Worm (Caenorhabditis elegans) whole organism, L4 larva: ENCODE results near the gene elp-1.
A peak's percentile ranks its signal among the peaks of the same experiment; 100 is the strongest.

Experiments used
- F26F4.8 ChIP-seq: fragments of 200-800 bp; sonication (Bioruptor generic); conservative IDR thresholded peaks from 2 replicates; pipeline ENCODE4 v1.3.6; 2022; ENCODE audit warnings: missing genetic modification characterization, missing compliant biosample characterization
- R02D3.7 ChIP-seq: fragments of 150-350 bp; sonication (generic microtip); optimal IDR thresholded peaks from 3 replicates; lab custom pipeline; 2014; ENCODE audit warnings: missing biosample characterization, missing genetic modification characterization
- T26A8.4 ChIP-seq: fragments of 200-800 bp; sonication (Bioruptor generic); IDR thresholded peaks from 2 replicates; pipeline ENCODE4 v1.3.6; 2022; ENCODE audit warnings: missing genetic modification characterization, missing compliant biosample characterization
- Y105C5A.15 ChIP-seq: fragments of 200-800 bp; sonication (Bioruptor generic); IDR thresholded peaks from 2 replicates; pipeline ENCODE4 v1.3.6; 2022; ENCODE audit warnings: missing genetic modification characterization, missing compliant biosample characterization
- Y75B8A.6 ChIP-seq: fragments of 200-800 bp; sonication (Bioruptor generic); IDR thresholded peaks from 2 replicates; pipeline ENCODE4 v1.3.6; 2022; ENCODE audit warnings: missing genetic modification reagents, missing genetic modification characterization, missing compliant biosample characterization
- ZK546.5 ChIP-seq, 2 experiments: sonication (generic microtip); optimal IDR thresholded peaks; 2 replicates each; lab custom pipeline; 2017; ENCODE audit warnings: missing biosample characterization in 2 of 2, missing genetic modification characterization in 2 of 2
- aha-1 ChIP-seq: fragments of 150-350 bp; peaks from one replicate; lab custom pipeline; 2014; ENCODE audit warnings: missing biosample characterization, missing genetic modification characterization
- ama-1 ChIP-seq: fragments of 150-350 bp; optimal IDR thresholded peaks from 2 replicates; lab custom pipeline; 2014; ENCODE audit warnings: inconsistent platforms, mixed read lengths
- attf-4 ChIP-seq: sonication (generic microtip); optimal IDR thresholded peaks from 3 replicates; lab custom pipeline; 2017; ENCODE audit warnings: missing biosample characterization, missing genetic modification characterization
- ceh-44 ChIP-seq: fragments of 200-800 bp; sonication (Bioruptor generic); IDR thresholded peaks from 2 replicates; pipeline ENCODE4 v1.3.6; 2022; ENCODE audit warnings: missing genetic modification reagents, missing genetic modification characterization, missing compliant biosample characterization
- ceh-62 ChIP-seq: sonication (generic microtip); optimal IDR thresholded peaks from 2 replicates; lab custom pipeline; 2017; ENCODE audit warnings: missing biosample characterization, missing genetic modification characterization
- ceh-82 ChIP-seq: sonication (generic microtip); optimal IDR thresholded peaks from 2 replicates; lab custom pipeline; 2017; ENCODE audit warnings: missing biosample characterization, missing genetic modification characterization
- ces-1 ChIP-seq: fragments of 150-350 bp; sonication (generic microtip); optimal IDR thresholded peaks from 4 replicates; lab custom pipeline; 2014; ENCODE audit warnings: missing biosample characterization, missing genetic modification reagents, missing genetic modification characterization
- daf-16 ChIP-seq, 3 experiments: sonication (generic microtip); optimal IDR thresholded peaks; 2 replicates each; lab custom pipeline; 2016 to 2017; ENCODE audit warnings: missing genetic modification characterization in 3 of 3, missing genetic modification reagents in 3 of 3, mild to moderate bottlenecking in 2 of 3, missing compliant biosample characterization in 2 of 3, missing biosample characterization in 1 of 3, moderate library complexity in 1 of 3
- daf-8 ChIP-seq: fragments of 200-800 bp; sonication (Bioruptor generic); IDR thresholded peaks from 2 replicates; pipeline ENCODE4 v1.3.6; 2022; ENCODE audit warnings: missing genetic modification characterization, missing compliant biosample characterization
- dmd-6 ChIP-seq: fragments of 200-800 bp; sonication (Bioruptor generic); IDR thresholded peaks from 2 replicates; pipeline ENCODE4 v1.3.6; 2022; ENCODE audit warnings: missing genetic modification reagents, missing genetic modification characterization, missing compliant biosample characterization
- dmd-9 ChIP-seq: fragments of 200-800 bp; sonication (Bioruptor generic); IDR thresholded peaks from 2 replicates; pipeline ENCODE4 v1.3.6; 2022; ENCODE audit warnings: missing genetic modification reagents, missing genetic modification characterization, missing compliant biosample characterization
- egl-43 ChIP-seq: fragments of 200-800 bp; sonication (Bioruptor generic); IDR thresholded peaks from 2 replicates; pipeline ENCODE4 v1.3.6; 2022; ENCODE audit warnings: missing genetic modification reagents, missing genetic modification characterization, missing compliant biosample characterization
- fkh-10 ChIP-seq: fragments of 150-350 bp; optimal IDR thresholded peaks from 2 replicates; lab custom pipeline; 2014; ENCODE audit warnings: missing biosample characterization, missing genetic modification reagents, missing genetic modification characterization
- fos-1 ChIP-seq: fragments of 150-350 bp; optimal IDR thresholded peaks from 2 replicates; lab custom pipeline; 2014; ENCODE audit warnings: missing biosample characterization, missing genetic modification characterization
- gei-8 ChIP-seq: fragments of 200-800 bp; sonication (Bioruptor generic); optimal IDR thresholded peaks from 2 replicates; lab custom pipeline; 2018; ENCODE audit warnings: mild to moderate bottlenecking, missing genetic modification characterization, missing compliant biosample characterization
- hif-1 ChIP-seq, 2 experiments: sonication (generic microtip); optimal IDR thresholded peaks; 2 replicates each; lab custom pipeline; 2016 to 2017; ENCODE audit warnings: missing compliant biosample characterization in 2 of 2, missing genetic modification characterization in 2 of 2, missing genetic modification reagents in 2 of 2, missing genotype in 2 of 2, mild to moderate bottlenecking in 1 of 2
- lin-1 ChIP-seq: fragments of 200-800 bp; sonication (Bioruptor generic); IDR thresholded peaks from 2 replicates; pipeline ENCODE4 v1.3.6; 2022; ENCODE audit warnings: missing genetic modification reagents, missing genetic modification characterization, missing compliant biosample characterization
- lin-38 ChIP-seq: fragments of 200-800 bp; sonication (Bioruptor generic); IDR thresholded peaks from 2 replicates; pipeline ENCODE4 v1.3.6; 2022; ENCODE audit warnings: missing genetic modification reagents, missing genetic modification characterization, missing compliant biosample characterization
- lir-3 ChIP-seq: sonication (generic microtip); optimal IDR thresholded peaks from 2 replicates; lab custom pipeline; 2016; ENCODE audit warnings: mild to moderate bottlenecking, missing genetic modification characterization, missing compliant biosample characterization
- lsy-2 ChIP-seq, 2 experiments: fragments of 150-350 bp in 1 of 2; sonication (generic microtip) in 1 of 2; optimal IDR thresholded peaks; 2 replicates each; lab custom pipeline; 2014 to 2017; ENCODE audit warnings: missing biosample characterization in 2 of 2, missing genetic modification characterization in 2 of 2
- madf-5 ChIP-seq, 2 experiments: fragments of 200-800 bp; sonication (Bioruptor generic); IDR thresholded peaks; 2 replicates each; pipeline ENCODE4 v1.3.6; 2022; ENCODE audit warnings: missing compliant biosample characterization in 2 of 2, missing genetic modification characterization in 2 of 2
- madf-9 ChIP-seq: fragments of 200-800 bp; sonication (Bioruptor generic); conservative IDR thresholded peaks from 2 replicates; pipeline ENCODE4 v1.3.6; 2022; ENCODE audit warnings: missing genetic modification reagents, missing genetic modification characterization, missing compliant biosample characterization
- mdt-29 ChIP-seq: fragments of 200-800 bp; sonication (Bioruptor generic); IDR thresholded peaks from 2 replicates; pipeline ENCODE4 v1.3.6; 2022; ENCODE audit warnings: missing genetic modification reagents, missing genetic modification characterization, missing compliant biosample characterization
- mep-1 ChIP-seq: fragments of 150-350 bp; sonication (generic microtip); optimal IDR thresholded peaks from 3 replicates; lab custom pipeline; 2014; ENCODE audit warnings: missing biosample characterization, missing genetic modification characterization
- mes-2 ChIP-seq: sonication (generic microtip); optimal IDR thresholded peaks from 2 replicates; lab custom pipeline; 2016; ENCODE audit warnings: missing genotype, mild to moderate bottlenecking, missing genetic modification characterization, missing compliant biosample characterization; ENCODE audit not compliant: poor library complexity, severe bottlenecking
- nhr-10 ChIP-seq: fragments of 150-350 bp; optimal IDR thresholded peaks from 2 replicates; lab custom pipeline; 2014; ENCODE audit warnings: missing biosample characterization, missing genetic modification characterization
- nhr-102 ChIP-seq: sonication (generic microtip); optimal IDR thresholded peaks from 2 replicates; lab custom pipeline; 2016; ENCODE audit warnings: mild to moderate bottlenecking, missing genetic modification characterization, moderate library complexity, missing compliant biosample characterization
- nhr-25 ChIP-seq: sonication (generic microtip); optimal IDR thresholded peaks from 2 replicates; lab custom pipeline; 2017; ENCODE audit warnings: missing genetic modification characterization, mild to moderate bottlenecking, missing compliant biosample characterization, antibody characterized with exemption, moderate library complexity, borderline replicate concordance; ENCODE audit not compliant: insufficient read depth
- nhr-42 ChIP-seq: fragments of 200-800 bp; sonication (Bioruptor generic); IDR thresholded peaks from 2 replicates; pipeline ENCODE4 v1.3.6; 2022; ENCODE audit warnings: missing genetic modification characterization, missing compliant biosample characterization
- nhr-48 ChIP-seq: sonication (generic microtip); optimal IDR thresholded peaks from 2 replicates; lab custom pipeline; 2016; ENCODE audit warnings: mild to moderate bottlenecking, missing genetic modification characterization, missing compliant biosample characterization
- nhr-6 ChIP-seq: fragments of 150-350 bp; optimal IDR thresholded peaks from 2 replicates; lab custom pipeline; 2014; ENCODE audit warnings: missing biosample characterization, missing genetic modification characterization
- nhr-76 ChIP-seq: fragments of 150-350 bp; optimal IDR thresholded peaks from 2 replicates; lab custom pipeline; 2014; ENCODE audit warnings: missing biosample characterization, missing genetic modification characterization
- pha-4 ChIP-seq, 2 experiments: fragments of 150-350 bp in 1 of 2; fragments of 200-800 bp in 1 of 2; sonication (Bioruptor generic) in 1 of 2; IDR thresholded peaks in 1 of 2; optimal IDR thresholded peaks in 1 of 2; 2 replicates each; pipeline versions ENCODE4 v1.3.6 to Lab custom; 2014 to 2022; ENCODE audit warnings: missing genetic modification characterization in 2 of 2, missing genetic modification reagents in 2 of 2, missing biosample characterization in 1 of 2, missing compliant biosample characterization in 1 of 2
- pqm-1 ChIP-seq: sonication (generic microtip); optimal IDR thresholded peaks from 2 replicates; lab custom pipeline; 2017; ENCODE audit warnings: missing biosample characterization, missing genetic modification characterization
- rbr-2 ChIP-seq: sonication (generic microtip); optimal IDR thresholded peaks from 2 replicates; lab custom pipeline; 2016; ENCODE audit warnings: missing genotype, missing genetic modification characterization, missing compliant biosample characterization
- saeg-2 ChIP-seq: fragments of 200-800 bp; sonication (Bioruptor generic); IDR thresholded peaks from 2 replicates; pipeline ENCODE4 v1.3.6; 2022; ENCODE audit warnings: missing genetic modification reagents, missing genetic modification characterization, missing compliant biosample characterization
- sdz-12 ChIP-seq: fragments of 200-800 bp; sonication (Bioruptor generic); optimal IDR thresholded peaks from 2 replicates; lab custom pipeline; 2018; ENCODE audit warnings: mild to moderate bottlenecking, missing genetic modification characterization, missing compliant biosample characterization
- set-16 ChIP-seq: fragments of 200-800 bp; sonication (Bioruptor generic); IDR thresholded peaks from 2 replicates; pipeline ENCODE4 v1.3.6; 2022; ENCODE audit warnings: missing genetic modification reagents, missing genetic modification characterization, missing compliant biosample characterization
- snpc-1.2 ChIP-seq: fragments of 200-800 bp; sonication (Bioruptor generic); IDR thresholded peaks from 2 replicates; pipeline ENCODE4 v1.3.6; 2022; ENCODE audit warnings: missing genetic modification reagents, missing genetic modification characterization, missing compliant biosample characterization
- snpc-4 ChIP-seq: fragments of 150-350 bp; optimal IDR thresholded peaks from 2 replicates; lab custom pipeline; 2014; ENCODE audit warnings: missing biosample characterization, missing genetic modification characterization
- unc-130 ChIP-seq: sonication (generic microtip); optimal IDR thresholded peaks from 2 replicates; lab custom pipeline; 2016; ENCODE audit warnings: missing genetic modification reagents, missing genetic modification characterization, missing compliant biosample characterization
- zag-1 ChIP-seq: fragments of 150-350 bp; optimal IDR thresholded peaks from 2 replicates; lab custom pipeline; 2014; ENCODE audit warnings: missing biosample characterization, missing genetic modification characterization
- zfp-3 ChIP-seq: fragments of 200-800 bp; sonication (Bioruptor generic); conservative IDR thresholded peaks from 2 replicates; pipeline ENCODE4 v1.3.6; 2022; ENCODE audit warnings: missing genetic modification reagents, missing genetic modification characterization, missing compliant biosample characterization
- zip-2 ChIP-seq: fragments of 150-350 bp; optimal IDR thresholded peaks from 2 replicates; lab custom pipeline; 2014; ENCODE audit warnings: missing biosample characterization, missing genetic modification characterization

The elp-1 gene

ce11 chrV:20716830-20717441 is 53.0 kb downstream of the elp-1 start:
- TF ChIP-seq aha-1 (tag; lab: Kevin White, UChicago), result no peak
- TF ChIP-seq zip-2, result no peak
- no peak for TF ChIP-seq nhr-102 (tag; lab: Kevin White, UChicago)
- TF ChIP-seq daf-16 (GFP tag; optimal IDR thresholded peaks at IDR 0.05; lab: Kevin White, UChicago), result peak in 1 of 2 experiments; percentile 63
- TF ChIP-seq daf-16 (tag; optimal IDR thresholded peaks at IDR 0.05; lab: Kevin White, UChicago), result no peak
- TF ChIP-seq attf-4 (tag; lab: Kevin White, UChicago), result no peak
- TF ChIP-seq lin-1 (GFP tag; lab: Robert Waterston, UW), result 0 out of 2 replicates have a peak, but pooled peaks have one; percentile 43
- 0 out of 2 replicates have a peak, but pooled peaks have one; percentile 13 for TF ChIP-seq dmd-6
- no peak for TF ChIP-seq ces-1 (GFP tag; lab: Kevin White, UChicago)
- no peak for TF ChIP-seq rbr-2 (tag; lab: Kevin White, UChicago)
- TF ChIP-seq snpc-4, result no peak
- no peak for TF ChIP-seq ceh-82 (tag; lab: Kevin White, UChicago)
- 0 out of 4 replicates have a peak, but pooled peaks of 1 of the 2 experiments have one; percentile 11 for TF ChIP-seq madf-5 (GFP tag; IDR thresholded peaks at IDR 0.05; lab: Robert Waterston, UW)
- TF ChIP-seq hif-1 (tag; optimal IDR thresholded peaks at IDR 0.05; lab: Kevin White, UChicago), result peak in 1 of 2 experiments; percentile 45
- no peak for TF ChIP-seq nhr-25 (tag; lab: Kevin White, UChicago)
- peak; percentile 56; the same call in 1 of the 2 replicates for TF ChIP-seq dmd-9
- TF ChIP-seq ceh-62 (tag; lab: Kevin White, UChicago), result no peak
- peak; percentile 9 for TF ChIP-seq mes-2 (tag; lab: Kevin White, UChicago)
- no peak for TF ChIP-seq pqm-1 (tag; lab: Kevin White, UChicago)
- no peak for TF ChIP-seq lin-38 (GFP tag; lab: Robert Waterston, UW)
- no peak for TF ChIP-seq mdt-29 (GFP tag; lab: Robert Waterston, UW)
- no peak for TF ChIP-seq sdz-12 (GFP tag; lab: Kevin White, UChicago)
- no peak for TF ChIP-seq Y105C5A.15 (GFP tag; lab: Robert Waterston, UW)
- TF ChIP-seq unc-130 (GFP tag; lab: Kevin White, UChicago), result no peak
- no peak for TF ChIP-seq daf-8 (GFP tag; lab: Robert Waterston, UW)
- no peak for TF ChIP-seq lir-3
- TF ChIP-seq ceh-44 (GFP tag; lab: Robert Waterston, UW), result no peak
- TF ChIP-seq madf-9 (GFP tag; lab: Robert Waterston, UW), result no peak
- TF ChIP-seq R02D3.7 (tag; lab: Kevin White, UChicago), result no peak
- TF ChIP-seq F26F4.8 (GFP tag; lab: Robert Waterston, UW), result no peak
- no peak for TF ChIP-seq fos-1 (tag; lab: Kevin White, UChicago)
- TF ChIP-seq mep-1, result peak; percentile 6
- TF ChIP-seq gei-8 (GFP tag; lab: Kevin White, UChicago), result no peak
- TF ChIP-seq Y75B8A.6 (GFP tag; lab: Robert Waterston, UW), result 0 out of 2 replicates have a peak, but pooled peaks have one; percentile 13
- no peak for TF ChIP-seq nhr-6 (tag; lab: Kevin White, UChicago)
- TF ChIP-seq saeg-2 (GFP tag; lab: Robert Waterston, UW), result no peak
- TF ChIP-seq fkh-10 (GFP tag; lab: Kevin White, UChicago), result no peak
- no peak for TF ChIP-seq pha-4 (GFP tag; IDR thresholded peaks at IDR 0.05; lab: Robert Waterston, UW)
- no peak for TF ChIP-seq pha-4 (tag; optimal IDR thresholded peaks at IDR 0.05; lab: Kevin White, UChicago)
- TF ChIP-seq lsy-2 (tag; optimal IDR thresholded peaks at IDR 0.05; lab: Kevin White, UChicago), result no peak
- TF ChIP-seq set-16 (GFP tag; lab: Robert Waterston, UW), result no peak
- TF ChIP-seq nhr-42 (GFP tag; lab: Robert Waterston, UW), result no peak
- no peak for TF ChIP-seq zag-1 (tag; lab: Kevin White, UChicago)
- TF ChIP-seq nhr-48 (tag; lab: Kevin White, UChicago), result peak; percentile 4
- TF ChIP-seq ZK546.5 (tag; optimal IDR thresholded peaks at IDR 0.05; lab: Kevin White, UChicago), result no peak
- TF ChIP-seq zfp-3 (GFP tag; lab: Robert Waterston, UW), result 0 out of 2 replicates have a peak, but pooled peaks have one; percentile 47
- peak; percentile 64 for TF ChIP-seq ama-1
- 0 out of 2 replicates have a peak, but pooled peaks have one; percentile 19 for TF ChIP-seq snpc-1.2 (GFP tag; lab: Robert Waterston, UW)
- TF ChIP-seq T26A8.4, result peak; percentile 55
- TF ChIP-seq nhr-10 (tag; lab: Kevin White, UChicago), result no peak
- no peak for TF ChIP-seq egl-43 (GFP tag; lab: Robert Waterston, UW)
- TF ChIP-seq nhr-76 (tag; lab: Kevin White, UChicago), result no peak
